Worm (Caenorhabditis elegans): ENCODE measurements around the gene F56D6.6.

Gene F56D6.6

ce11 chrIV:3873195-3873594 is 29.9 kb upstream of the F56D6.6 start:
- no peak for TF ChIP-seq C17E4.6 (GFP tag; IDR thresholded peaks at IDR 0.05)
- no peak for TF ChIP-seq ztf-3 (GFP tag; optimal IDR thresholded peaks at IDR 0.05)
- no peak for TF ChIP-seq ztf-22 (GFP tag; optimal IDR thresholded peaks at IDR 0.05)
- TF ChIP-seq K12H6.12 (tag; optimal IDR thresholded peaks at IDR 0.05) = no peak
- TF ChIP-seq snpc-4 (GFP tag; optimal IDR thresholded peaks at IDR 0.05) = no peak
- TF ChIP-seq snpc-4 (tag; optimal IDR thresholded peaks at IDR 0.05) = no peak
- peak; percentile 50 for TF ChIP-seq zfh-2 (GFP tag; conservative IDR thresholded peaks at IDR 0.05)
- TF ChIP-seq lin-35 (GFP tag; optimal IDR thresholded peaks at IDR 0.05) = peak in 1 of 3 experiments; percentile 25
- no peak for TF ChIP-seq B0336.3 (GFP tag; IDR thresholded peaks at IDR 0.05)
- no peak for TF ChIP-seq nfya-1 (tag; optimal IDR thresholded peaks at IDR 0.05; ENCODE audit: borderline replicate concordance, insufficient read depth)
- TF ChIP-seq Y53F4B.3 (GFP tag; IDR thresholded peaks at IDR 0.05) = no peak

ce11 chrIV:3873706-3874105 is 29.3 kb upstream of the F56D6.6 start, which contains the start of gene F37C4.5:
Gene F37C4.5 (minus strand): TSS chrIV:3873806.
- TF ChIP-seq nhr-27 (tag; optimal IDR thresholded peaks at IDR 0.05) = no peak
- no peak for TF ChIP-seq mcd-1 (GFP tag; IDR thresholded peaks at IDR 0.05)
- TF ChIP-seq rpc-1 (optimal IDR thresholded peaks at IDR 0.05) = no peak
- TF ChIP-seq rpc-1 (tag; optimal IDR thresholded peaks at IDR 0.05) = no peak
- TF ChIP-seq madf-3 (GFP tag; IDR thresholded peaks at IDR 0.05) = no peak
- TF ChIP-seq ztf-28 (GFP tag; IDR thresholded peaks at IDR 0.05) = no peak
- TF ChIP-seq madf-6 (GFP tag; IDR thresholded peaks at IDR 0.05) = no peak
- no peak for TF ChIP-seq attf-6 (GFP tag; IDR thresholded peaks at IDR 0.05)
- TF ChIP-seq sea-2 (GFP tag; IDR thresholded peaks at IDR 0.05) = no peak
- no peak for TF ChIP-seq hlh-26 (GFP tag; conservative IDR thresholded peaks at IDR 0.05)
- no peak for TF ChIP-seq hmg-1.2 (GFP tag; IDR thresholded peaks at IDR 0.05)
- TF ChIP-seq akir-1 (GFP tag; optimal IDR thresholded peaks at IDR 0.05) = no peak
- no peak for TF ChIP-seq rec-8 (tag; optimal IDR thresholded peaks at IDR 0.05)
- TF ChIP-seq ets-4 (GFP tag; optimal IDR thresholded peaks at IDR 0.05) = no peak
- TF ChIP-seq ccch-3 (GFP tag; optimal IDR thresholded peaks at IDR 0.05) = no peak
- TF ChIP-seq attf-5 (GFP tag; optimal IDR thresholded peaks at IDR 0.05) = no peak

- no peak for TF ChIP-seq ztf-25 (GFP tag; IDR thresholded peaks at IDR 0.05)
- TF ChIP-seq ceh-27 (GFP tag; optimal IDR thresholded peaks at IDR 0.05) = peak; percentile 24
- 0 out of 2 replicates have a peak, but pooled peaks have one; percentile 41 for TF ChIP-seq K11D2.4 (GFP tag; IDR thresholded peaks at IDR 0.05)
- peak; percentile 30; the same call in 1 of the 2 replicates for TF ChIP-seq mcd-1 (GFP tag; IDR thresholded peaks at IDR 0.05)
- TF ChIP-seq zfh-2 (GFP tag; conservative IDR thresholded peaks at IDR 0.05) = 0 out of 2 replicates have a peak, but pooled peaks have one; percentile 21
- TF ChIP-seq Y56A3A.18 (GFP tag; IDR thresholded peaks at IDR 0.05) = no peak
- peak; percentile 40 for TF ChIP-seq nhr-80 (tag; optimal IDR thresholded peaks at IDR 0.05)
- no peak for TF ChIP-seq dpff-1 (tag; optimal IDR thresholded peaks at IDR 0.05)
- TF ChIP-seq K12H6.12 (tag; optimal IDR thresholded peaks at IDR 0.05) = peak; percentile 34
- TF ChIP-seq Y67H2A.10 (GFP tag; conservative IDR thresholded peaks at IDR 0.05) = no peak
- peak; percentile 46; the same call in 1 of the 2 replicates for TF ChIP-seq dox-1 (GFP tag; IDR thresholded peaks at IDR 0.05)
- TF ChIP-seq lin-40 (tag; optimal IDR thresholded peaks at IDR 0.05) = peak; percentile 42
- TF ChIP-seq tbp1 (GFP tag; optimal IDR thresholded peaks at IDR 0.05) = peak; percentile 32
- peak; percentile 29 for TF ChIP-seq attf-5 (GFP tag; optimal IDR thresholded peaks at IDR 0.05)
- no peak for TF ChIP-seq B0261.1 (tag; optimal IDR thresholded peaks at IDR 0.05)
- TF ChIP-seq ama-1 (optimal IDR thresholded peaks at IDR 0.05) = peak; percentile 58
- no peak for TF ChIP-seq ama-1 (GFP tag; optimal IDR thresholded peaks at IDR 0.05)
- peak; percentile 61; the same call in 1 of the 2 replicates for TF ChIP-seq cebp-1 (GFP tag; IDR thresholded peaks at IDR 0.05)
- TF ChIP-seq cebp-1 (tag; optimal IDR thresholded peaks at IDR 0.05) = peak; percentile 92
Measured at ce11 chrIV:3874417-3874816, 28.6 kb upstream of the F56D6.6 start.

All from whole organism, young adult.